Fruit fly (Drosophila melanogaster): Measurements from ENCODE around the gene Ziz.

The Ziz gene

dm6 chr2L:7530437-7531091 is 34.5 kb upstream of the Ziz start (continued):
- TF ChIP-seq Ets21C (GFP tag; optimal IDR thresholded peaks at IDR 0.05) (peak; percentile 84), svp (GFP tag) (peak; percentile 98), CG8632 (GFP tag; optimal IDR thresholded peaks at IDR 0.05) (peak; percentile 97), CG8319 (GFP tag; optimal IDR thresholded peaks at IDR 0.05) (peak; percentile 94), dac (GFP tag; optimal IDR thresholded peaks at IDR 0.05) (peak; percentile 96), fd59A (GFP tag; optimal IDR thresholded peaks at IDR 0.05) (peak; percentile 98), achi (GFP tag; optimal IDR thresholded peaks at IDR 0.05) (peak; percentile 98), Eip93F (GFP tag; optimal IDR thresholded peaks at IDR 0.05) (peak; percentile 78), Hr39 (GFP tag; optimal IDR thresholded peaks at IDR 0.05) (peak; percentile 86), fkh (GFP tag; optimal IDR thresholded peaks at IDR 0.05) (peak; percentile 90), CG32006 (GFP tag; optimal IDR thresholded peaks at IDR 0.05) (peak; percentile 98), esn (GFP tag; optimal IDR thresholded peaks at IDR 0.05) (peak; percentile 97), OdsH (GFP tag; optimal IDR thresholded peaks at IDR 0.05) (peak; percentile 98), CG7368 (GFP tag; optimal IDR thresholded peaks at IDR 0.05) (peak; percentile 96), Ets96B (tag; optimal IDR thresholded peaks at IDR 0.05) (peak; percentile 99), CG1621 (tag; optimal IDR thresholded peaks at IDR 0.05) (peak; percentile 95), fd85E (GFP tag; optimal IDR thresholded peaks at IDR 0.05) (peak; percentile 95), Sox102F (GFP tag; optimal IDR thresholded peaks at IDR 0.05) (peak; percentile 94), ss (GFP tag; optimal IDR thresholded peaks at IDR 0.05) (peak; percentile 97 to 98), topi (GFP tag; optimal IDR thresholded peaks at IDR 0.05) (peak; percentile 93), CG34406 (GFP tag; optimal IDR thresholded peaks at IDR 0.05) (peak; percentile 98), CG31627 (GFP tag; optimal IDR thresholded peaks at IDR 0.05) (peak; percentile 86), Gug (GFP tag; IDR thresholded peaks at IDR 0.05) (peak; percentile 95), CG6276 (GFP tag; optimal IDR thresholded peaks at IDR 0.05) (peak; percentile 98), Eip78C (GFP tag) (peak; percentile 99), Blimp-1 (GFP tag; optimal IDR thresholded peaks at IDR 0.05) (peak; percentile 92), CG15336 (GFP tag; IDR thresholded peaks at IDR 0.05) (peak; percentile 97)

- TF ChIP-seq CG10669 (GFP tag; optimal IDR thresholded peaks at IDR 0.05) (no peak), Eip78C (GFP tag) (peak; percentile 7)
Observed at dm6 chr2L:7529931-7530330, 33.8 kb upstream of the Ziz start.

dm6 chr2L:7529182-7529581 is 33.1 kb upstream of the Ziz start:
- TF ChIP-seq CG10631 (GFP tag; optimal IDR thresholded peaks at IDR 0.05) (no peak), Ets21C (GFP tag; optimal IDR thresholded peaks at IDR 0.05) (no peak), CG11294 (GFP tag; IDR thresholded peaks at IDR 0.05) (no peak), Sox14 (GFP tag; optimal IDR thresholded peaks at IDR 0.05) (no peak), pdm3 (GFP tag; optimal IDR thresholded peaks at IDR 0.05) (no peak), Ets96B (tag; optimal IDR thresholded peaks at IDR 0.05) (no peak), CG9139 (GFP tag; optimal IDR thresholded peaks at IDR 0.05) (no peak)

- TF ChIP-seq fd59A (GFP tag; optimal IDR thresholded peaks at IDR 0.05) (no peak), svp (GFP tag) (peak; percentile 16), Eip78C (GFP tag) (peak; percentile 61), fkh (GFP tag; optimal IDR thresholded peaks at IDR 0.05) (peak; percentile 69)
Observed at dm6 chr2L:7528122-7528746, 32.1 kb upstream of the Ziz start.
